Worm (Caenorhabditis elegans): ENCODE measurements around the gene ZK1320.2.

Gene ZK1320.2

ce11 chrII:9660379-9660778 is 1.6 kb upstream of the ZK1320.2 start, which contains the start of gene ZK1320.3 (continued):
- TF ChIP-seq nhr-10 (tag; optimal IDR thresholded peaks at IDR 0.05), result no peak
- peak; percentile 56 for TF ChIP-seq pqm-1 (tag; optimal IDR thresholded peaks at IDR 0.05)
- peak in 1 of 2 experiments; percentile 94 for TF ChIP-seq unc-62 (GFP tag; optimal IDR thresholded peaks at IDR 0.05 in 1 of 2)
- TF ChIP-seq unc-62 (tag; optimal IDR thresholded peaks at IDR 0.05), result no peak
- no peak for TF ChIP-seq snpc-4 (tag; optimal IDR thresholded peaks at IDR 0.05)
- no peak for TF ChIP-seq ceh-32 (tag; optimal IDR thresholded peaks at IDR 0.05; ENCODE audit: poor library complexity)
- no peak for TF ChIP-seq unc-130 (GFP tag; optimal IDR thresholded peaks at IDR 0.05)
- TF ChIP-seq daf-16 (GFP tag; optimal IDR thresholded peaks at IDR 0.05), result no peak
- TF ChIP-seq daf-16 (tag; optimal IDR thresholded peaks at IDR 0.05), result peak; percentile 71
- no peak for TF ChIP-seq aha-1 (tag)
- TF ChIP-seq dve-1 (tag; optimal IDR thresholded peaks at IDR 0.05; ENCODE audit: insufficient read depth), result peak; percentile 58
- no peak for TF ChIP-seq arid-1 (GFP tag; conservative IDR thresholded peaks at IDR 0.05)
- no peak for TF ChIP-seq ztf-11 (tag; optimal IDR thresholded peaks at IDR 0.05)
- TF ChIP-seq ZK546.5 (tag; optimal IDR thresholded peaks at IDR 0.05), result no peak
- no peak for TF ChIP-seq zip-11 (GFP tag; IDR thresholded peaks at IDR 0.05)
- TF ChIP-seq mdt-29 (GFP tag; IDR thresholded peaks at IDR 0.05), result no peak

ce11 chrII:9656210-9656755 is 2.5 kb downstream of the ZK1320.2 start, which contains the start of gene gstk-1:
Gene gstk-1 (plus strand): TSS chrII:9656705.
- TF ChIP-seq hmg-1.1 (GFP tag; IDR thresholded peaks at IDR 0.05) (no peak), nhr-10 (tag; optimal IDR thresholded peaks at IDR 0.05) (no peak), dve-1 (tag; optimal IDR thresholded peaks at IDR 0.05; ENCODE audit: insufficient read depth) (peak; percentile 58), T20F7.1 (GFP tag; optimal IDR thresholded peaks at IDR 0.05) (peak; percentile 16), dmd-8 (GFP tag; IDR thresholded peaks at IDR 0.05) (0 out of 2 replicates have a peak, but pooled peaks have one; percentile 25), nhr-28 (tag; optimal IDR thresholded peaks at IDR 0.05) (peak; percentile 62), daf-16 (GFP tag; optimal IDR thresholded peaks at IDR 0.05) (no peak), daf-16 (tag; optimal IDR thresholded peaks at IDR 0.05) (peak; percentile 65), egl-27 (tag; optimal IDR thresholded peaks at IDR 0.05) (no peak), hlh-11 (tag; optimal IDR thresholded peaks at IDR 0.05) (peak; percentile 68), nhr-102 (tag; optimal IDR thresholded peaks at IDR 0.05) (peak; percentile 36), ceh-20 (GFP tag; IDR thresholded peaks at IDR 0.05) (peak; percentile 47; the same call in 1 of the 2 replicates), madf-5 (GFP tag; IDR thresholded peaks at IDR 0.05) (no peak), unc-62 (GFP tag; optimal IDR thresholded peaks at IDR 0.05 in 1 of 2) (peak in 1 of 2 experiments; percentile 3), unc-62 (tag; optimal IDR thresholded peaks at IDR 0.05) (no peak), mdl-1 (tag; optimal IDR thresholded peaks at IDR 0.05) (peak in 1 of 2 experiments; percentile 60), dmd-6 (GFP tag; IDR thresholded peaks at IDR 0.05) (peak; percentile 90), aha-1 (tag) (peak; percentile 2), set-16 (GFP tag; IDR thresholded peaks at IDR 0.05) (no peak), php-3 (GFP tag; IDR thresholded peaks at IDR 0.05) (peak; percentile 55; the same call in 1 of the 2 replicates), pqm-1 (tag; optimal IDR thresholded peaks at IDR 0.05) (peak; percentile 22), mep-1 (tag; optimal IDR thresholded peaks at IDR 0.05) (peak; percentile 30), lin-13 (GFP tag; optimal IDR thresholded peaks at IDR 0.05) (peak; percentile 84), nhr-48 (tag; optimal IDR thresholded peaks at IDR 0.05) (peak; percentile 67), mxl-3 (GFP tag; optimal IDR thresholded peaks at IDR 0.05) (peak; percentile 98)

ce11 chrII:9655530-9656139 is 3.2 kb downstream of the ZK1320.2 start, which contains the start of gene ZK1307.1:
Gene ZK1307.1 (minus strand): TSS chrII:9655580.
- TF ChIP-seq nhr-28 (tag; optimal IDR thresholded peaks at IDR 0.05), result peak; percentile 27
- TF ChIP-seq ctbp-1 (GFP tag; IDR thresholded peaks at IDR 0.05), result no peak
- no peak for TF ChIP-seq lin-38 (GFP tag; IDR thresholded peaks at IDR 0.05)
- no peak for TF ChIP-seq Y5F2A.4 (GFP tag; optimal IDR thresholded peaks at IDR 0.05)
- no peak for TF ChIP-seq zfp-3 (GFP tag; conservative IDR thresholded peaks at IDR 0.05)
- TF ChIP-seq pqm-1 (tag; optimal IDR thresholded peaks at IDR 0.05), result peak; percentile 47
- TF ChIP-seq nhr-41 (GFP tag; IDR thresholded peaks at IDR 0.05), result no peak
- TF ChIP-seq F49E8.2 (tag; optimal IDR thresholded peaks at IDR 0.05; ENCODE audit: borderline replicate concordance), result no peak
- no peak for TF ChIP-seq mxl-3 (GFP tag; optimal IDR thresholded peaks at IDR 0.05)
- no peak for TF ChIP-seq nhr-102 (tag; optimal IDR thresholded peaks at IDR 0.05)
- TF ChIP-seq spr-1 (tag; optimal IDR thresholded peaks at IDR 0.05), result no peak
- no peak for TF ChIP-seq F26F4.8 (GFP tag; conservative IDR thresholded peaks at IDR 0.05)
- TF ChIP-seq T26A8.4 (GFP tag; IDR thresholded peaks at IDR 0.05), result no peak
- no peak for TF ChIP-seq mdt-29 (GFP tag; IDR thresholded peaks at IDR 0.05)
- TF ChIP-seq arid-1 (GFP tag; conservative IDR thresholded peaks at IDR 0.05), result no peak
- no peak for TF ChIP-seq dpl-1 (GFP tag; optimal IDR thresholded peaks at IDR 0.05)
- no peak for TF ChIP-seq unc-130 (GFP tag; optimal IDR thresholded peaks at IDR 0.05)
- no peak for TF ChIP-seq mep-1 (tag; optimal IDR thresholded peaks at IDR 0.05)
- TF ChIP-seq lir-3 (tag; optimal IDR thresholded peaks at IDR 0.05), result no peak
- no peak for TF ChIP-seq Y75B8A.6 (GFP tag; IDR thresholded peaks at IDR 0.05)
- no peak for TF ChIP-seq F44E2.7 (GFP tag; IDR thresholded peaks at IDR 0.05)

Data from whole organism, L4 larva.